Worm (Caenorhabditis elegans): Measurements from ENCODE around the gene W02H5.8.

The W02H5.8 gene

ce11 chrV:2673807-2674206 lies 21.4 kb upstream of the W02H5.8 start:
- TF ChIP-seq set-16 (GFP tag; IDR thresholded peaks at IDR 0.05) (peak; percentile 48), zip-2 (tag; optimal IDR thresholded peaks at IDR 0.05) (no peak), spr-3 (GFP tag; optimal IDR thresholded peaks at IDR 0.05) (no peak), nhr-42 (GFP tag; IDR thresholded peaks at IDR 0.05) (0 out of 2 replicates have a peak, but pooled peaks have one; percentile 21), nhr-237 (tag; optimal IDR thresholded peaks at IDR 0.05) (no peak), F44E2.7 (GFP tag; IDR thresholded peaks at IDR 0.05) (no peak), nhr-6 (tag; optimal IDR thresholded peaks at IDR 0.05) (no peak), hif-1 (tag; optimal IDR thresholded peaks at IDR 0.05) (no peak), ceh-44 (GFP tag; IDR thresholded peaks at IDR 0.05) (no peak), lsy-2 (tag; optimal IDR thresholded peaks at IDR 0.05) (peak in 1 of 2 experiments; percentile 55), pha-4 (GFP tag; IDR thresholded peaks at IDR 0.05) (peak; percentile 73), pha-4 (tag; optimal IDR thresholded peaks at IDR 0.05) (no peak), snpc-1.2 (GFP tag; IDR thresholded peaks at IDR 0.05) (peak; percentile 55; the same call in 1 of the 2 replicates), dpl-1 (GFP tag; optimal IDR thresholded peaks at IDR 0.05) (no peak), lin-39 (tag; optimal IDR thresholded peaks at IDR 0.05) (no peak), dmd-6 (GFP tag; IDR thresholded peaks at IDR 0.05) (peak; percentile 48), zip-11 (GFP tag; IDR thresholded peaks at IDR 0.05) (no peak), snpc-4 (tag; optimal IDR thresholded peaks at IDR 0.05) (no peak), F26F4.8 (GFP tag; conservative IDR thresholded peaks at IDR 0.05) (0 out of 2 replicates have a peak, but pooled peaks have one; percentile 27), nhr-76 (tag; optimal IDR thresholded peaks at IDR 0.05) (no peak), attf-4 (tag; optimal IDR thresholded peaks at IDR 0.05) (no peak), rbr-2 (tag; optimal IDR thresholded peaks at IDR 0.05) (peak; percentile 35), egl-27 (tag; optimal IDR thresholded peaks at IDR 0.05) (no peak), skn-1 (tag; optimal IDR thresholded peaks at IDR 0.05) (no peak), spr-1 (tag; optimal IDR thresholded peaks at IDR 0.05) (no peak), F37D6.2 (tag; optimal IDR thresholded peaks at IDR 0.05) (no peak), hlh-11 (tag; optimal IDR thresholded peaks at IDR 0.05) (no peak), nhr-102 (tag; optimal IDR thresholded peaks at IDR 0.05) (no peak), ceh-20 (GFP tag; IDR thresholded peaks at IDR 0.05) (no peak), T26A8.4 (GFP tag; IDR thresholded peaks at IDR 0.05) (0 out of 2 replicates have a peak, but pooled peaks have one; percentile 21), madf-9 (GFP tag; conservative IDR thresholded peaks at IDR 0.05) (peak; percentile 44; the same call in 1 of the 2 replicates), daf-12 (tag; optimal IDR thresholded peaks at IDR 0.05) (no peak), Y75B8A.6 (GFP tag; IDR thresholded peaks at IDR 0.05) (0 out of 2 replicates have a peak, but pooled peaks have one; percentile 26), hmg-1.1 (GFP tag; IDR thresholded peaks at IDR 0.05) (peak; percentile 55), daf-16 (GFP tag; optimal IDR thresholded peaks at IDR 0.05) (peak in 1 of 2 experiments; percentile 20), daf-16 (tag; optimal IDR thresholded peaks at IDR 0.05) (peak; percentile 85), fos-1 (tag; optimal IDR thresholded peaks at IDR 0.05) (no peak), mxl-2 (GFP tag; conservative IDR thresholded peaks at IDR 0.05) (no peak), mep-1 (tag; optimal IDR thresholded peaks at IDR 0.05) (peak; percentile 33), Y48G9A.11 (GFP tag; IDR thresholded peaks at IDR 0.05) (peak; percentile 59; the same call in 1 of the 2 replicates), gei-8 (GFP tag; optimal IDR thresholded peaks at IDR 0.05) (no peak), unc-130 (GFP tag; optimal IDR thresholded peaks at IDR 0.05) (peak; percentile 34), nhr-48 (tag; optimal IDR thresholded peaks at IDR 0.05) (no peak), F10B5.3 (tag; optimal IDR thresholded peaks at IDR 0.05) (no peak), egl-43 (GFP tag; IDR thresholded peaks at IDR 0.05) (peak; percentile 85), dmd-8 (GFP tag; IDR thresholded peaks at IDR 0.05) (peak; percentile 75), ceh-32 (tag; optimal IDR thresholded peaks at IDR 0.05; ENCODE audit: poor library complexity) (no peak), lin-15B (tag; optimal IDR thresholded peaks at IDR 0.05) (no peak), nhr-111 (GFP tag; optimal IDR thresholded peaks at IDR 0.05) (no peak), lin-38 (GFP tag; IDR thresholded peaks at IDR 0.05) (peak; percentile 89), hlh-30 (tag; optimal IDR thresholded peaks at IDR 0.05; ENCODE audit: insufficient read depth) (peak; percentile 44), nhr-11 (tag; optimal IDR thresholded peaks at IDR 0.05) (no peak)
